Worm (Caenorhabditis elegans) whole organism, young adult: ENCODE results near the gene ins-35.

Experiments used
- B0261.1 ChIP-seq: sonication (generic microtip); optimal IDR thresholded peaks from 2 replicates; lab custom pipeline; 2016; ENCODE audit warnings: mild to moderate bottlenecking, missing genetic modification characterization, moderate library complexity, missing compliant biosample characterization
- B0336.3 ChIP-seq: fragments of 200-800 bp; sonication (Bioruptor generic); IDR thresholded peaks from 2 replicates; pipeline ENCODE4 v1.3.6; 2022; ENCODE audit warnings: missing genetic modification characterization, missing compliant biosample characterization
- C17E4.6 ChIP-seq: fragments of 200-800 bp; sonication (Bioruptor generic); IDR thresholded peaks from 2 replicates; pipeline ENCODE4 v1.3.6; 2022; ENCODE audit warnings: missing genetic modification reagents, missing genetic modification characterization, missing compliant biosample characterization
- F23B12.7 ChIP-seq: sonication (generic microtip); optimal IDR thresholded peaks from 2 replicates; lab custom pipeline; 2017; ENCODE audit warnings: missing genetic modification characterization, mild to moderate bottlenecking, missing compliant biosample characterization, antibody characterized with exemption, moderate library complexity; ENCODE audit not compliant: insufficient read depth
- F33H1.4 ChIP-seq: fragments of 200-800 bp; sonication (Bioruptor generic); IDR thresholded peaks from 2 replicates; pipeline ENCODE4 v1.3.6; 2022; ENCODE audit warnings: missing genetic modification reagents, missing genetic modification characterization, missing compliant biosample characterization
- F39B2.1 ChIP-seq: fragments of 200-800 bp; sonication (Bioruptor generic); IDR thresholded peaks from 2 replicates; pipeline ENCODE4 v1.3.6; 2022; ENCODE audit warnings: missing genetic modification reagents, missing genetic modification characterization, missing compliant biosample characterization
- F57A8.1 ChIP-seq: fragments of 200-800 bp; sonication (Bioruptor generic); optimal IDR thresholded peaks from 2 replicates; lab custom pipeline; 2018; ENCODE audit warnings: mild to moderate bottlenecking, missing genetic modification characterization, moderate library complexity, missing compliant biosample characterization
- Y56A3A.18 ChIP-seq: fragments of 200-800 bp; sonication (Bioruptor generic); IDR thresholded peaks from 2 replicates; pipeline ENCODE4 v1.3.6; 2022; ENCODE audit warnings: missing genetic modification reagents, missing genetic modification characterization, missing compliant biosample characterization
- Y67H2A.10 ChIP-seq: fragments of 200-800 bp; sonication (Bioruptor generic); conservative IDR thresholded peaks from 2 replicates; pipeline ENCODE4 v1.3.6; 2022; ENCODE audit warnings: missing genetic modification reagents, missing genetic modification characterization, missing compliant biosample characterization
- Y79H2A.3 ChIP-seq: fragments of 200-800 bp; sonication (Bioruptor generic); conservative IDR thresholded peaks from 2 replicates; pipeline ENCODE4 v1.3.6; 2022; ENCODE audit warnings: missing genetic modification reagents, missing genetic modification characterization, missing compliant biosample characterization
- Y95B8A.8 ChIP-seq: fragments of 200-800 bp; sonication (Bioruptor generic); IDR thresholded peaks from 2 replicates; pipeline ENCODE4 v1.3.6; 2022; ENCODE audit warnings: missing genetic modification reagents, missing genetic modification characterization, missing compliant biosample characterization
- ZK185.1 ChIP-seq: sonication (generic microtip); optimal IDR thresholded peaks from 2 replicates; lab custom pipeline; 2016; ENCODE audit warnings: mild to moderate bottlenecking, missing genetic modification characterization, missing compliant biosample characterization; ENCODE audit not compliant: poor library complexity, severe bottlenecking
- aptf-3 ChIP-seq: fragments of 200-800 bp; sonication (Bioruptor generic); IDR thresholded peaks from 2 replicates; pipeline ENCODE4 v1.3.6; 2022; ENCODE audit warnings: missing genetic modification characterization, missing compliant biosample characterization
- atf-7 ChIP-seq: sonication (generic microtip); optimal IDR thresholded peaks from 2 replicates; lab custom pipeline; 2017; ENCODE audit warnings: mild to moderate bottlenecking, missing genetic modification characterization, missing compliant biosample characterization
- ceh-100 ChIP-seq: fragments of 200-800 bp; sonication (Bioruptor generic); IDR thresholded peaks from 2 replicates; pipeline ENCODE4 v1.3.6; 2022; ENCODE audit warnings: missing genetic modification reagents, missing genetic modification characterization, missing compliant biosample characterization
- ceh-79 ChIP-seq: sonication (generic microtip); optimal IDR thresholded peaks from 2 replicates; lab custom pipeline; 2017; ENCODE audit warnings: mild to moderate bottlenecking, missing genetic modification characterization, missing compliant biosample characterization
- ceh-91 ChIP-seq: fragments of 200-800 bp; sonication (Bioruptor generic); IDR thresholded peaks from 2 replicates; pipeline ENCODE4 v1.3.6; 2022; ENCODE audit warnings: missing genetic modification reagents, missing genetic modification characterization, missing compliant biosample characterization
- chd-7 ChIP-seq: sonication (generic microtip); optimal IDR thresholded peaks from 2 replicates; lab custom pipeline; 2016; ENCODE audit warnings: mild to moderate bottlenecking, missing genetic modification characterization, moderate library complexity, missing compliant biosample characterization
- dpl-1 ChIP-seq: fragments of 150-350 bp; optimal IDR thresholded peaks from 2 replicates; lab custom pipeline; 2014; ENCODE audit warnings: missing biosample characterization, missing genetic modification reagents, missing genetic modification characterization
- egl-18 ChIP-seq: fragments of 200-800 bp; sonication (Bioruptor generic); IDR thresholded peaks from 2 replicates; pipeline ENCODE4 v1.3.6; 2022; ENCODE audit warnings: missing genetic modification reagents, missing genetic modification characterization, missing compliant biosample characterization
- egl-44 ChIP-seq: fragments of 200-800 bp; sonication (Bioruptor generic); IDR thresholded peaks from 2 replicates; pipeline ENCODE4 v1.3.6; 2022; ENCODE audit warnings: missing genetic modification reagents, missing genetic modification characterization, missing compliant biosample characterization
- ekl-4 ChIP-seq: fragments of 200-800 bp; sonication (Bioruptor generic); IDR thresholded peaks from 2 replicates; pipeline ENCODE4 v1.3.6; 2022; ENCODE audit warnings: missing genetic modification reagents, missing genetic modification characterization, missing compliant biosample characterization
- him-1 ChIP-seq: sonication (generic microtip); optimal IDR thresholded peaks from 2 replicates; lab custom pipeline; 2016; ENCODE audit warnings: missing genotype, missing genetic modification reagents, missing genetic modification characterization, missing compliant biosample characterization
- hlh-26 ChIP-seq: fragments of 200-800 bp; sonication (Bioruptor generic); conservative IDR thresholded peaks from 2 replicates; pipeline ENCODE4 v1.3.6; 2022; ENCODE audit warnings: missing genetic modification reagents, missing genetic modification characterization, missing compliant biosample characterization
- hmg-1.2 ChIP-seq: fragments of 200-800 bp; sonication (Bioruptor generic); IDR thresholded peaks from 2 replicates; pipeline ENCODE4 v1.3.6; 2022; ENCODE audit warnings: missing genetic modification reagents, missing genetic modification characterization, missing compliant biosample characterization
- hsf-1 ChIP-seq: fragments of 200-800 bp; sonication (Bioruptor generic); IDR thresholded peaks from 2 replicates; pipeline ENCODE4 v1.3.6; 2022; ENCODE audit warnings: missing genetic modification reagents, missing genetic modification characterization, missing compliant biosample characterization
- lag-1 ChIP-seq: fragments of 200-800 bp; sonication (Bioruptor generic); IDR thresholded peaks from 2 replicates; pipeline ENCODE4 v1.3.6; 2022; ENCODE audit warnings: missing genetic modification reagents, missing genetic modification characterization, missing compliant biosample characterization
- let-526 ChIP-seq: fragments of 200-800 bp; sonication (Bioruptor generic); IDR thresholded peaks from 2 replicates; pipeline ENCODE4 v1.3.6; 2022; ENCODE audit warnings: missing genetic modification reagents, missing genetic modification characterization, missing compliant biosample characterization
- lin-40 ChIP-seq: sonication (generic microtip); optimal IDR thresholded peaks from 2 replicates; lab custom pipeline; 2016; ENCODE audit warnings: missing genetic modification characterization, mild to moderate bottlenecking, missing compliant biosample characterization, missing genotype, missing genetic modification reagents
- lsy-27 ChIP-seq: sonication (generic microtip); optimal IDR thresholded peaks from 2 replicates; lab custom pipeline; 2017; ENCODE audit warnings: missing genetic modification characterization, mild to moderate bottlenecking, missing compliant biosample characterization, antibody characterized with exemption, missing genotype, borderline replicate concordance; ENCODE audit not compliant: insufficient read depth
- madf-3 ChIP-seq: fragments of 200-800 bp; sonication (Bioruptor generic); IDR thresholded peaks from 2 replicates; pipeline ENCODE4 v1.3.6; 2022; ENCODE audit warnings: missing genetic modification reagents, missing genetic modification characterization, missing compliant biosample characterization
- madf-6 ChIP-seq: fragments of 200-800 bp; sonication (Bioruptor generic); IDR thresholded peaks from 2 replicates; pipeline ENCODE4 v1.3.6; 2022; ENCODE audit warnings: missing genetic modification reagents, missing genetic modification characterization, missing compliant biosample characterization
- madf-8 ChIP-seq: fragments of 200-800 bp; sonication (Bioruptor generic); conservative IDR thresholded peaks from 2 replicates; pipeline ENCODE4 v1.3.6; 2022; ENCODE audit warnings: missing genetic modification reagents, missing genetic modification characterization, missing compliant biosample characterization
- mes-4 ChIP-seq: sonication (generic microtip); optimal IDR thresholded peaks from 2 replicates; lab custom pipeline; 2016; ENCODE audit warnings: missing genotype, missing genetic modification characterization, missing compliant biosample characterization
- nfya-2 ChIP-seq: fragments of 200-800 bp; sonication (Bioruptor generic); IDR thresholded peaks from 2 replicates; pipeline ENCODE4 v1.3.6; 2022; ENCODE audit warnings: missing genetic modification reagents, missing genetic modification characterization, missing compliant biosample characterization
- nfyb-1 ChIP-seq: fragments of 200-800 bp; sonication (Bioruptor generic); IDR thresholded peaks from 2 replicates; pipeline ENCODE4 v1.3.6; 2022; ENCODE audit warnings: missing genetic modification reagents, missing genetic modification characterization, missing compliant biosample characterization
- nhr-120 ChIP-seq: fragments of 200-800 bp; sonication (Bioruptor generic); IDR thresholded peaks from 2 replicates; pipeline ENCODE4 v1.3.6; 2022; ENCODE audit warnings: missing genetic modification characterization, missing compliant biosample characterization
- nhr-27 ChIP-seq: fragments of 200-800 bp; sonication (Bioruptor generic); optimal IDR thresholded peaks from 2 replicates; lab custom pipeline; 2018; ENCODE audit warnings: mild to moderate bottlenecking, missing genetic modification characterization, moderate library complexity, missing compliant biosample characterization
- pha-4 ChIP-seq: fragments of 150-350 bp; sonication (generic microtip); optimal IDR thresholded peaks from 2 replicates; lab custom pipeline; 2014; ENCODE audit warnings: missing biosample characterization, missing genetic modification reagents, missing genetic modification characterization
- sdz-38 ChIP-seq: sonication (generic microtip); optimal IDR thresholded peaks from 2 replicates; lab custom pipeline; 2016; ENCODE audit warnings: missing genotype, missing genetic modification characterization, missing compliant biosample characterization
- sea-2 ChIP-seq: fragments of 200-800 bp; sonication (Bioruptor generic); IDR thresholded peaks from 2 replicates; pipeline ENCODE4 v1.3.6; 2022; ENCODE audit warnings: missing genetic modification characterization, missing compliant biosample characterization
- snpc-3.4 ChIP-seq: sonication (generic microtip); optimal IDR thresholded peaks from 2 replicates; lab custom pipeline; 2017; ENCODE audit warnings: missing genetic modification characterization, mild to moderate bottlenecking, missing compliant biosample characterization, antibody characterized with exemption, moderate library complexity, missing genotype, missing genetic modification reagents
- somi-1 ChIP-seq: fragments of 200-800 bp; sonication (Bioruptor generic); optimal IDR thresholded peaks from 2 replicates; lab custom pipeline; 2018; ENCODE audit warnings: mild to moderate bottlenecking, missing genetic modification characterization, missing compliant biosample characterization
- tbp1 ChIP-seq: fragments of 200-800 bp; sonication (Bioruptor generic); optimal IDR thresholded peaks from 2 replicates; lab custom pipeline; 2018; ENCODE audit warnings: mild to moderate bottlenecking, missing genetic modification characterization, missing compliant biosample characterization
- unc-62 ChIP-seq: fragments of 150-350 bp; optimal IDR thresholded peaks from 2 replicates; lab custom pipeline; 2014; ENCODE audit warnings: missing biosample characterization, missing genetic modification reagents, missing genetic modification characterization
- xnd-1 ChIP-seq: sonication (generic microtip); optimal IDR thresholded peaks from 2 replicates; lab custom pipeline; 2016; ENCODE audit warnings: missing genotype, missing genetic modification reagents, missing genetic modification characterization, missing compliant biosample characterization
- zfh-2 ChIP-seq: fragments of 200-800 bp; sonication (Bioruptor generic); conservative IDR thresholded peaks from 2 replicates; pipeline ENCODE4 v1.3.6; 2022; ENCODE audit warnings: missing genetic modification reagents, missing genetic modification characterization, missing compliant biosample characterization
- ztf-26 ChIP-seq: sonication (generic microtip); optimal IDR thresholded peaks from 2 replicates; lab custom pipeline; 2017; ENCODE audit warnings: missing genetic modification characterization, missing compliant biosample characterization
- ztf-3 ChIP-seq: fragments of 200-800 bp; sonication (Bioruptor generic); optimal IDR thresholded peaks from 2 replicates; lab custom pipeline; 2018; ENCODE audit warnings: mild to moderate bottlenecking, missing genetic modification characterization, missing compliant biosample characterization

Gene ins-35

DNA sequence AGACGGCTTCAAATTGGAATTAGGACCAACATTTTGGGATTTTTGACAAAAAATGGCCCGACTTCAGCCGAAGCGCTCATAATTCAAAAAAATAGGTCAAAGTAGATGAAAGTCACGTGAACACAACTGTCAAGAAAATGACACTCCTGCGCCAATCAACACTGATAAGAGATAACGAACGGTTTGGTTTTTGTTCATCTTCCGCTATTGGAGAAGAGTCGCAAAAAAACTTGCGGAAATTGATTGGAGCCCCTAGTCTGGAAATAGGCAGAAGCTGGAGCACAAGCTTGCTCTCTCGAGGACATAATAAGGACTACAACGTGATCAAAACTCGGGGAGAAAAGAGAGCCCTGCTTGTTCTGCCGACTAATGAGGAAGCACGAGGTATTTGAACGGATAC lies 36.9 kb downstream of the ins-35 start (continued):
- TF ChIP-seq F23B12.7 (tag; lab: Kevin White, UChicago) (no peak), F33H1.4 (no peak), aptf-3 (GFP tag; lab: Robert Waterston, UW) (no peak), Y95B8A.8 (no peak), zfh-2 (GFP tag; lab: Robert Waterston, UW) (no peak), ZK185.1 (no peak), xnd-1 (tag; lab: Kevin White, UChicago) (no peak), sea-2 (no peak)

DNA sequence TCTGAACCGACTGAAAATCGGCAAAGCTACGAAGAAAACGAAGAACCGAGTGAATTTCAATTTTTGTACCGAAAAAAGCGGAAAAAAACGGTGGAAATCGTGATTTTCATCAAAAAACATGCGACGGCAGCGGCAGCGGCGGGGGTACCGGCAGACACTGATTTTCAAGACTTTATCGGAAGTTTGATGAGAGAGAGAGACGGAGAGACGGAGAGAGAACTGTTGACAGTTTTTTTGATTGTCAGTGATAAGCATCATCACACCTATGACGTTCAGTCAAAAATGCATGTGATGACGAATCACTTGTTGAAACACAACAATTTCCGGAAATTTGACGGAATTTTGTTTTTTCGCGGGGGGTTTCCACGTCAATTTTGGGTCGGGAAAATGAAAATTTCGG lies 38.1 kb downstream of the ins-35 start:
- TF ChIP-seq ekl-4 (GFP tag; lab: Robert Waterston, UW): no peak
- TF ChIP-seq him-1 (tag; lab: Kevin White, UChicago): no peak
- peak; percentile 94 for TF ChIP-seq unc-62 (GFP tag; lab: Kevin White, UChicago)
- no peak for TF ChIP-seq somi-1
- peak; percentile 23 for TF ChIP-seq lin-40
- no peak for TF ChIP-seq sdz-38 (tag; lab: Kevin White, UChicago)
- no peak for TF ChIP-seq pha-4 (tag; lab: Kevin White, UChicago)
- TF ChIP-seq nhr-27 (tag; lab: Kevin White, UChicago): no peak
- no peak for TF ChIP-seq madf-8 (GFP tag; lab: Robert Waterston, UW)
- TF ChIP-seq C17E4.6 (GFP tag; lab: Robert Waterston, UW): no peak
- no peak for TF ChIP-seq mes-4 (tag; lab: Kevin White, UChicago)
- no peak for TF ChIP-seq ceh-100 (GFP tag; lab: Robert Waterston, UW)
- no peak for TF ChIP-seq ceh-91 (GFP tag; lab: Robert Waterston, UW)
- no peak for TF ChIP-seq nfya-2 (GFP tag; lab: Robert Waterston, UW)
- TF ChIP-seq chd-7 (tag; lab: Kevin White, UChicago): peak; percentile 48
- no peak for TF ChIP-seq let-526
- TF ChIP-seq ztf-26 (tag; lab: Kevin White, UChicago): peak; percentile 30
- TF ChIP-seq ceh-79 (tag; lab: Kevin White, UChicago): no peak
- no peak for TF ChIP-seq B0261.1 (tag; lab: Kevin White, UChicago)
- TF ChIP-seq dpl-1 (GFP tag; lab: Kevin White, UChicago): no peak
- TF ChIP-seq nfyb-1 (GFP tag; lab: Robert Waterston, UW): 0 out of 2 replicates have a peak, but pooled peaks have one; percentile 46
- no peak for TF ChIP-seq hlh-26 (GFP tag; lab: Robert Waterston, UW)
- TF ChIP-seq madf-6: no peak
- no peak for TF ChIP-seq Y56A3A.18 (GFP tag; lab: Robert Waterston, UW)
- no peak for TF ChIP-seq F39B2.1 (GFP tag; lab: Robert Waterston, UW)
- TF ChIP-seq nhr-120: no peak
- no peak for TF ChIP-seq Y79H2A.3 (GFP tag; lab: Robert Waterston, UW)
- TF ChIP-seq Y67H2A.10: no peak
- TF ChIP-seq madf-3 (GFP tag; lab: Robert Waterston, UW): no peak
- TF ChIP-seq hsf-1 (GFP tag; lab: Robert Waterston, UW): no peak
- TF ChIP-seq B0336.3 (GFP tag; lab: Robert Waterston, UW): no peak
- no peak for TF ChIP-seq snpc-3.4 (tag; lab: Kevin White, UChicago)
- TF ChIP-seq hmg-1.2 (GFP tag; lab: Robert Waterston, UW): 0 out of 2 replicates have a peak, but pooled peaks have one; percentile 15
- TF ChIP-seq lsy-27 (tag; lab: Kevin White, UChicago): no peak
- TF ChIP-seq F57A8.1: no peak
- TF ChIP-seq atf-7 (tag; lab: Kevin White, UChicago): peak; percentile 76
- TF ChIP-seq aptf-3 (GFP tag; lab: Robert Waterston, UW): no peak
- no peak for TF ChIP-seq egl-44 (GFP tag; lab: Robert Waterston, UW)
- no peak for TF ChIP-seq ztf-3 (GFP tag; lab: Kevin White, UChicago)
- TF ChIP-seq zfh-2 (GFP tag; lab: Robert Waterston, UW): no peak
- no peak for TF ChIP-seq egl-18
- peak; percentile 26 for TF ChIP-seq tbp1 (GFP tag; lab: Kevin White, UChicago)
- no peak for TF ChIP-seq lag-1
